Fruit fly (Drosophila melanogaster): ENCODE data around the gene hwt.
A peak's percentile ranks its signal among the peaks of the same experiment; 100 is the strongest.

Gene hwt

dm6 chrX:12480282-12480681 lies 88.0 kb downstream of the hwt start:
- TF ChIP-seq Dip2 (GFP tag; IDR thresholded peaks at IDR 0.05): no peak
- peak; percentile 28; the same call in 1 of the 2 replicates for TF ChIP-seq Adf1 (GFP tag; IDR thresholded peaks at IDR 0.05)
- TF ChIP-seq dmrt99B (tag; optimal IDR thresholded peaks at IDR 0.05): peak; percentile 26
- TF ChIP-seq sob (GFP tag; IDR thresholded peaks at IDR 0.05): 0 out of 2 replicates have a peak, but pooled peaks have one; percentile 27
- TF ChIP-seq Med (GFP tag): peak; percentile 69
- no peak for TF ChIP-seq CG13775 (GFP tag; optimal IDR thresholded peaks at IDR 0.05)
- TF ChIP-seq gem (tag; optimal IDR thresholded peaks at IDR 0.05): peak; percentile 51
- no peak for TF ChIP-seq vfl (GFP tag; optimal IDR thresholded peaks at IDR 0.05)
- TF ChIP-seq CG11695 (GFP tag; IDR thresholded peaks at IDR 0.05): 0 out of 3 replicates have a peak, but pooled peaks have one; percentile 38
- TF ChIP-seq CG15601 (tag; optimal IDR thresholded peaks at IDR 0.05): peak; percentile 18
- TF ChIP-seq br (optimal IDR thresholded peaks at IDR 0.05): no peak
- peak; percentile 27 for TF ChIP-seq org-1 (GFP tag; optimal IDR thresholded peaks at IDR 0.05)
- TF ChIP-seq CG7372 (GFP tag; IDR thresholded peaks at IDR 0.05): peak; percentile 73
- peak; percentile 12 for TF ChIP-seq CG17359 (tag; optimal IDR thresholded peaks at IDR 0.05)
- TF ChIP-seq CG1024 (GFP tag; IDR thresholded peaks at IDR 0.05): no peak
- no peak for TF ChIP-seq pan (optimal IDR thresholded peaks at IDR 0.05)
- peak in 1 of 2 experiments; percentile 8 for TF ChIP-seq pan (GFP tag; optimal IDR thresholded peaks at IDR 0.05 in 1 of 2, IDR thresholded peaks at IDR 0.05 in 1 of 2)
- no peak for TF ChIP-seq CG11456 (GFP tag; IDR thresholded peaks at IDR 0.05)
- peak; percentile 40 for TF ChIP-seq NfI (GFP tag; optimal IDR thresholded peaks at IDR 0.05)
- TF ChIP-seq unpg (GFP tag; optimal IDR thresholded peaks at IDR 0.05): peak; percentile 22
- TF ChIP-seq chinmo (GFP tag; IDR thresholded peaks at IDR 0.05; ENCODE audit: partially characterized antibody): peak; percentile 61; the same call in 1 of the 4 replicates
- peak; percentile 45 for TF ChIP-seq Sox100B (GFP tag; optimal IDR thresholded peaks at IDR 0.05)
- TF ChIP-seq HmgZ (tag; optimal IDR thresholded peaks at IDR 0.05): peak; percentile 8
- peak; percentile 17 for TF ChIP-seq CG17385 (GFP tag; optimal IDR thresholded peaks at IDR 0.05)
- peak; percentile 0 for TF ChIP-seq CG2120 (GFP tag; optimal IDR thresholded peaks at IDR 0.05)
- TF ChIP-seq wor (GFP tag; IDR thresholded peaks at IDR 0.05): no peak
- TF ChIP-seq ci (GFP tag; IDR thresholded peaks at IDR 0.05): peak; percentile 36; the same call in 1 of the 3 replicates
- no peak for TF ChIP-seq schlank (tag; optimal IDR thresholded peaks at IDR 0.05)
- peak; percentile 52 for TF ChIP-seq CG7556 (GFP tag; optimal IDR thresholded peaks at IDR 0.05)
- peak; percentile 22 for TF ChIP-seq Asciz (GFP tag; optimal IDR thresholded peaks at IDR 0.05)
- peak; percentile 19 for TF ChIP-seq D19A (tag; optimal IDR thresholded peaks at IDR 0.05)
- TF ChIP-seq lab (GFP tag; optimal IDR thresholded peaks at IDR 0.05): peak; percentile 20
- no peak for TF ChIP-seq dm (GFP tag; optimal IDR thresholded peaks at IDR 0.05)
- TF ChIP-seq abd-A (tag; optimal IDR thresholded peaks at IDR 0.05): peak; percentile 11
- peak; percentile 15 for TF ChIP-seq CG15514 (GFP tag; optimal IDR thresholded peaks at IDR 0.05)
- peak; percentile 52 for TF ChIP-seq CG11504 (tag; optimal IDR thresholded peaks at IDR 0.05)
- peak; percentile 44 for TF ChIP-seq CG13424 (tag; optimal IDR thresholded peaks at IDR 0.05)
- TF ChIP-seq ATbp (GFP tag; optimal IDR thresholded peaks at IDR 0.05): peak; percentile 9
- peak; percentile 30 for TF ChIP-seq HHEX (GFP tag; optimal IDR thresholded peaks at IDR 0.05)
- peak; percentile 14 for TF ChIP-seq sd (tag; optimal IDR thresholded peaks at IDR 0.05)
- TF ChIP-seq sug (tag; optimal IDR thresholded peaks at IDR 0.05): peak; percentile 49
- 0 out of 3 replicates have a peak, but pooled peaks have one; percentile 34 for TF ChIP-seq dysf (GFP tag; IDR thresholded peaks at IDR 0.05)
- TF ChIP-seq Sox102F (GFP tag; optimal IDR thresholded peaks at IDR 0.05): peak; percentile 20
- peak; percentile 88 for TF ChIP-seq Sry-β (GFP tag; optimal IDR thresholded peaks at IDR 0.05)
- TF ChIP-seq CG11723 (GFP tag; optimal IDR thresholded peaks at IDR 0.05): no peak
- no peak for TF ChIP-seq Atf6 (GFP tag; IDR thresholded peaks at IDR 0.05)
- TF ChIP-seq CG13296 (GFP tag; optimal IDR thresholded peaks at IDR 0.05): peak; percentile 8
- TF ChIP-seq lilli (GFP tag; optimal IDR thresholded peaks at IDR 0.05): peak; percentile 26
- TF ChIP-seq CG15269 (tag; optimal IDR thresholded peaks at IDR 0.05): peak; percentile 53
- no peak for TF ChIP-seq CrebB (tag; optimal IDR thresholded peaks at IDR 0.05)
